Fruit fly (Drosophila melanogaster): ENCODE results near the gene sta.

sta gene

dm6 chrX:1512753-1513226 lies 29.6 kb upstream of the sta start, which contains the start of gene CG14795 (continued):
- TF ChIP-seq H2.0 (GFP tag; IDR thresholded peaks at IDR 0.05): no peak
- TF ChIP-seq CG12299 (tag; optimal IDR thresholded peaks at IDR 0.05): peak; percentile 52
- no peak for TF ChIP-seq pb (GFP tag; optimal IDR thresholded peaks at IDR 0.05)
- peak; percentile 78 for TF ChIP-seq CG13894 (tag; optimal IDR thresholded peaks at IDR 0.05)
- no peak for TF ChIP-seq CG8359 (GFP tag; optimal IDR thresholded peaks at IDR 0.05; ENCODE audit: borderline replicate concordance)
- TF ChIP-seq CG34422 (GFP tag; IDR thresholded peaks at IDR 0.05): 0 out of 3 replicates have a peak, but pooled peaks have one; percentile 29
- TF ChIP-seq CG7963 (GFP tag; IDR thresholded peaks at IDR 0.05; ENCODE audit: partially characterized antibody): peak; percentile 90
- peak; percentile 51 for TF ChIP-seq CG4617 (GFP tag; optimal IDR thresholded peaks at IDR 0.05; ENCODE audit: borderline replicate concordance)
- peak; percentile 49 for TF ChIP-seq CG12769 (tag; optimal IDR thresholded peaks at IDR 0.05)
- TF ChIP-seq Med (GFP tag): peak; percentile 89
- TF ChIP-seq Stat92E (GFP tag; optimal IDR thresholded peaks at IDR 0.05): peak in 1 of 3 experiments; percentile 49
- TF ChIP-seq mam (GFP tag; optimal IDR thresholded peaks at IDR 0.05): peak; percentile 31
- no peak for TF ChIP-seq CG17568 (GFP tag; optimal IDR thresholded peaks at IDR 0.05)
- TF ChIP-seq nerfin-2 (GFP tag; IDR thresholded peaks at IDR 0.05; ENCODE audit: partially characterized antibody): peak; percentile 93
- no peak for TF ChIP-seq CG31441 (GFP tag; IDR thresholded peaks at IDR 0.05)
- TF ChIP-seq crp (GFP tag; optimal IDR thresholded peaks at IDR 0.05): peak in 1 of 2 experiments; percentile 17
- TF ChIP-seq ttk (GFP tag; IDR thresholded peaks at IDR 0.05): no peak
- no peak for TF ChIP-seq E2f1 (GFP tag; IDR thresholded peaks at IDR 0.05)
- peak; percentile 53; the same call in 1 of the 3 replicates for TF ChIP-seq zfh1 (GFP tag; IDR thresholded peaks at IDR 0.05)
- no peak for TF ChIP-seq Chrac-16 (GFP tag; optimal IDR thresholded peaks at IDR 0.05)
- TF ChIP-seq CG1603 (tag; optimal IDR thresholded peaks at IDR 0.05): peak; percentile 89
- TF ChIP-seq CG6791 (GFP tag; IDR thresholded peaks at IDR 0.05; ENCODE audit: partially characterized antibody): peak; percentile 97
- no peak for TF ChIP-seq CG1529 (GFP tag; optimal IDR thresholded peaks at IDR 0.05)
- no peak for TF ChIP-seq CG7372 (GFP tag; IDR thresholded peaks at IDR 0.05)
- no peak for TF ChIP-seq CG32772 (GFP tag; IDR thresholded peaks at IDR 0.05)
- peak; percentile 13 for TF ChIP-seq CG3163 (GFP tag; optimal IDR thresholded peaks at IDR 0.05)
- peak; percentile 88 for TF ChIP-seq CG17829 (tag; optimal IDR thresholded peaks at IDR 0.05)
- TF ChIP-seq CG8944 (GFP tag; optimal IDR thresholded peaks at IDR 0.05): peak; percentile 25
- TF ChIP-seq dpn (GFP tag; optimal IDR thresholded peaks at IDR 0.05): peak; percentile 39 to 43
- peak in 1 of 2 experiments; percentile 2 for TF ChIP-seq chif (GFP tag; optimal IDR thresholded peaks at IDR 0.05)
- peak; percentile 95 for TF ChIP-seq Sry-δ (GFP tag; optimal IDR thresholded peaks at IDR 0.05)
- no peak for TF ChIP-seq psq (GFP tag; optimal IDR thresholded peaks at IDR 0.05)
- peak; percentile 80 for TF ChIP-seq CG10267 (tag; optimal IDR thresholded peaks at IDR 0.05)
- no peak for TF ChIP-seq wek (GFP tag; optimal IDR thresholded peaks at IDR 0.05)
- no peak for TF ChIP-seq Hand (GFP tag; optimal IDR thresholded peaks at IDR 0.05)
- TF ChIP-seq toy (GFP tag; IDR thresholded peaks at IDR 0.05): no peak
- no peak for TF ChIP-seq wdn (GFP tag; IDR thresholded peaks at IDR 0.05)
- peak; percentile 4 for TF ChIP-seq Blimp-1 (GFP tag; optimal IDR thresholded peaks at IDR 0.05)
- TF ChIP-seq CG2202 (tag; optimal IDR thresholded peaks at IDR 0.05): no peak
- TF ChIP-seq sob (GFP tag; IDR thresholded peaks at IDR 0.05): peak; percentile 75
- TF ChIP-seq Dref (GFP tag; IDR thresholded peaks at IDR 0.05): peak; percentile 99
- no peak for TF ChIP-seq sens-2 (GFP tag; IDR thresholded peaks at IDR 0.05)
- TF ChIP-seq Lpt (GFP tag; optimal IDR thresholded peaks at IDR 0.05): no peak
- TF ChIP-seq B-H1 (GFP tag; IDR thresholded peaks at IDR 0.05): no peak
- TF ChIP-seq pum (GFP tag; optimal IDR thresholded peaks at IDR 0.05): no peak
- TF ChIP-seq lbe (GFP tag; optimal IDR thresholded peaks at IDR 0.05): no peak
- TF ChIP-seq ERR (GFP tag; optimal IDR thresholded peaks at IDR 0.05): peak; percentile 6
- peak; percentile 83 for TF ChIP-seq ato (GFP tag; IDR thresholded peaks at IDR 0.05; ENCODE audit: partially characterized antibody)
- TF ChIP-seq Dad (GFP tag; optimal IDR thresholded peaks at IDR 0.05): peak; percentile 40
- peak; percentile 25 for TF ChIP-seq caup (GFP tag; optimal IDR thresholded peaks at IDR 0.05; ENCODE audit: severe bottlenecking)
